Worm (Caenorhabditis elegans): Measurements from ENCODE around the gene Y67D8C.9.

Y67D8C.9 gene

DNA sequence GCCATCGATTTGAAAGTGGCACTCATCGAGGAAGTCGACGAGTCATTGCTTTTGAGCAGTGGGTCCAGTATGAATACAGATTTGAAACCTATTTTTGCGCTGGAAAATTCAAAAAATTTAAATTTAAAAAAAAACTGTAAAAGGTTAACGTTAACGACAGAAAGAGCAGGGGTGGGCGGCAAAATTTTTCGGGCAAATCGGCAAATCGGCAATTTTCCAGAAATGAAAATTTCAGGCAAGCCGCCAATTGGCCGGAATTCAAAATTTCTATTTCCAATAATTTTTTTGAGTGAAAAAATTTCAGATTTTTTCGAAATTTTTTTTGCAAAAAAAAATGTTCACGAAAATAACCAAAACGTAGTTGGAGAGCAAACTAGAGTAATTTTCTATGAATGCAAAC is at the start of gene Y67D8C.9:
Gene Y67D8C.9 (minus strand): TSS at position 101 of the 400 bp plus-strand sequence.
- TF ChIP-seq pax-3 (tag; optimal IDR thresholded peaks at IDR 0.05) (no peak), swsn-7 (tag; optimal IDR thresholded peaks at IDR 0.05) (no peak)

DNA sequence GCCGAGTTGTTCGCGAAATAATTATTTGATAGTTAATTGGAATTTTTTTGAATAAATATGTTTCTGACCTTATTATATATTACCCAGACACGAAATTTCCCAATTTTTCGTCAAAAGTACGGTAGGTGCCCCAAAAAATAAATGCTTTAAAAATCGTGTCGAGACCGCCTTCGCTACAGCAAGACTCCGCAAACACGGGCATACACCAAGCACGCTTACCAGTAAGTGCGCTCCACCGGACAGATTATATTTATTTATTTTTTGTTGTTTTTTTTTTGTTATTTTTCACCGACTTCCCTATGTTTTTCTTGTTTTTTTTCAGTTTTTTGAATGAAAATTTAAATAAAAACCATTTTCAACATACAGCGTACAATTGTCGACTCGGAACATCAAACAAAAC is 49.8 kb upstream of the Y67D8C.9 start:
- TF ChIP-seq hlh-4 (tag; optimal IDR thresholded peaks at IDR 0.05): no peak
- no peak for TF ChIP-seq mef-2 (tag; optimal IDR thresholded peaks at IDR 0.05)
- peak in 2 of 3 experiments; percentile 6 to 36 for TF ChIP-seq dpl-1 (GFP tag; optimal IDR thresholded peaks at IDR 0.05)
- TF ChIP-seq tlp-1 (tag; optimal IDR thresholded peaks at IDR 0.05): no peak
- TF ChIP-seq aly-2 (tag; optimal IDR thresholded peaks at IDR 0.05): no peak
- TF ChIP-seq lin-35 (GFP tag; optimal IDR thresholded peaks at IDR 0.05): peak in 1 of 2 experiments; percentile 11
- peak in 1 of 2 experiments; percentile 39 for TF ChIP-seq lsy-2 (tag; optimal IDR thresholded peaks at IDR 0.05)
- no peak for TF ChIP-seq isw-1 (GFP tag; IDR thresholded peaks at IDR 0.05)
- peak in 1 of 2 experiments; percentile 26 for TF ChIP-seq efl-1 (optimal IDR thresholded peaks at IDR 0.05)
- TF ChIP-seq efl-1 (GFP tag; optimal IDR thresholded peaks at IDR 0.05 in 1 of 2): peak in 1 of 2 experiments; percentile 13
- no peak for TF ChIP-seq C16A3.4 (tag; optimal IDR thresholded peaks at IDR 0.05)
- TF ChIP-seq snu-23 (GFP tag; optimal IDR thresholded peaks at IDR 0.05): no peak
- TF ChIP-seq tbx-2 (tag; optimal IDR thresholded peaks at IDR 0.05): no peak

DNA sequence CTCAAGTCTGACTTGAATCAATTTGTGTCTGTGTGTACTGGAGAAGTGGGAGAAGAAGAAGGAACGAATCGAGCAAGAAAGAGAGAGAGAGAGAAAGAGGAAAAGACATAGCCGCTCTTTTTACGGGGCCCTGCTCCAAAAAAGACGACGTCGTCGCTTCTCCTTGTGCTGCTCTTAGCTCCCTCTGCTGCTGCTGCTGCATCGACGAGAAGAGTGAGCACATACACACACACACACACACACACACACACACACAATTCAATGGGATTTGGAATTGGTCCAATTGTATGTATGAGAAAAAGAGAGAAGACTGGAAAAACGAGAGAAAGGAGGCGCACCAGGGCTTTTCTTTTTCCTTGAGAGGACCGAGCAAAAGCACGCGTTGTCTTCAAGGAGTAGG is 48.3 kb upstream of the Y67D8C.9 start:
- no peak for TF ChIP-seq grh-1 (GFP tag; IDR thresholded peaks at IDR 0.05)
- no peak for TF ChIP-seq nhr-77 (tag; optimal IDR thresholded peaks at IDR 0.05)
- TF ChIP-seq lir-3 (tag; optimal IDR thresholded peaks at IDR 0.05; ENCODE audit: poor library complexity): no peak
- no peak for TF ChIP-seq Y116A8C.19 (tag; optimal IDR thresholded peaks at IDR 0.05; ENCODE audit: borderline replicate concordance)
- TF ChIP-seq ztf-11 (tag; optimal IDR thresholded peaks at IDR 0.05): no peak
- TF ChIP-seq ceh-88 (GFP tag; IDR thresholded peaks at IDR 0.05): 0 out of 2 replicates have a peak, but pooled peaks have one; percentile 21
- TF ChIP-seq lin-14 (GFP tag; optimal IDR thresholded peaks at IDR 0.05): peak; percentile 97
- peak; percentile 67 for TF ChIP-seq nhr-71 (tag; optimal IDR thresholded peaks at IDR 0.05)
- no peak for TF ChIP-seq ceh-63 (GFP tag; optimal IDR thresholded peaks at IDR 0.05)
- no peak for TF ChIP-seq tlp-1 (tag; optimal IDR thresholded peaks at IDR 0.05)
- no peak for TF ChIP-seq nhr-237 (tag; optimal IDR thresholded peaks at IDR 0.05)
- TF ChIP-seq lsy-2 (tag; optimal IDR thresholded peaks at IDR 0.05): peak; percentile 5 to 62
- no peak for TF ChIP-seq nhr-11 (tag; optimal IDR thresholded peaks at IDR 0.05)
- no peak for TF ChIP-seq elt-3 (tag; optimal IDR thresholded peaks at IDR 0.05)
- TF ChIP-seq unc-130 (tag; optimal IDR thresholded peaks at IDR 0.05): no peak
- TF ChIP-seq C34B4.2 (tag; optimal IDR thresholded peaks at IDR 0.05): no peak
- no peak for TF ChIP-seq unc-62 (GFP tag; optimal IDR thresholded peaks at IDR 0.05)
- no peak for TF ChIP-seq lin-39 (tag; optimal IDR thresholded peaks at IDR 0.05)
- peak; percentile 57 for TF ChIP-seq swsn-7 (tag; optimal IDR thresholded peaks at IDR 0.05)
- TF ChIP-seq ces-1 (GFP tag; optimal IDR thresholded peaks at IDR 0.05): peak; percentile 60
- TF ChIP-seq lin-35 (GFP tag; optimal IDR thresholded peaks at IDR 0.05): peak in 1 of 2 experiments; percentile 51
- peak; percentile 5 for TF ChIP-seq rnt-1 (tag; optimal IDR thresholded peaks at IDR 0.05)
- peak; percentile 15 to 75 (median 40) for TF ChIP-seq ceh-82 (tag; optimal IDR thresholded peaks at IDR 0.05)
- TF ChIP-seq efl-1 (optimal IDR thresholded peaks at IDR 0.05): peak; percentile 0 to 27
- TF ChIP-seq efl-1 (GFP tag; optimal IDR thresholded peaks at IDR 0.05 in 1 of 2): peak in 1 of 2 experiments; percentile 1
- no peak for TF ChIP-seq unc-30 (tag; optimal IDR thresholded peaks at IDR 0.05)
- peak; percentile 19 for TF ChIP-seq mep-1 (tag; optimal IDR thresholded peaks at IDR 0.05)
- TF ChIP-seq mab-9 (GFP tag; IDR thresholded peaks at IDR 0.05): no peak
- TF ChIP-seq C16A3.4 (tag; optimal IDR thresholded peaks at IDR 0.05): no peak
- no peak for TF ChIP-seq mef-2 (tag; optimal IDR thresholded peaks at IDR 0.05)
- no peak for TF ChIP-seq C04F5.9 (tag; optimal IDR thresholded peaks at IDR 0.05)
- no peak for TF ChIP-seq F16B12.6 (tag; optimal IDR thresholded peaks at IDR 0.05)
- TF ChIP-seq snu-23 (GFP tag; optimal IDR thresholded peaks at IDR 0.05): peak; percentile 49
- TF ChIP-seq nhr-84 (tag; optimal IDR thresholded peaks at IDR 0.05): no peak
- TF ChIP-seq fos-1 (tag; optimal IDR thresholded peaks at IDR 0.05): no peak
- no peak for TF ChIP-seq ceh-90 (tag; optimal IDR thresholded peaks at IDR 0.05)
- no peak for TF ChIP-seq ets-5 (GFP tag; IDR thresholded peaks at IDR 0.05)
- TF ChIP-seq vab-15 (tag; optimal IDR thresholded peaks at IDR 0.05): no peak
- no peak for TF ChIP-seq unc-98 (GFP tag; IDR thresholded peaks at IDR 0.05)
- no peak for TF ChIP-seq efl-3 (GFP tag; optimal IDR thresholded peaks at IDR 0.05)
- TF ChIP-seq nhr-19 (GFP tag; conservative IDR thresholded peaks at IDR 0.05): no peak; the same call in 1 of the 2 replicates
- TF ChIP-seq hlh-17 (GFP tag; optimal IDR thresholded peaks at IDR 0.05; ENCODE audit: borderline replicate concordance): no peak
